Worm (Caenorhabditis elegans): ENCODE measurements around the gene F45E1.4.

F45E1.4 gene

ce11 chrX:8029080-8029479 is 43.3 kb downstream of the F45E1.4 start, which contains the start of gene C34D10.1 (continued):
- TF ChIP-seq fos-1 (tag; optimal IDR thresholded peaks at IDR 0.05) (no peak), nfya-1 (tag; optimal IDR thresholded peaks at IDR 0.05; ENCODE audit: insufficient read depth) (peak; percentile 61), lin-39 (tag; optimal IDR thresholded peaks at IDR 0.05) (peak; percentile 47)

DNA sequence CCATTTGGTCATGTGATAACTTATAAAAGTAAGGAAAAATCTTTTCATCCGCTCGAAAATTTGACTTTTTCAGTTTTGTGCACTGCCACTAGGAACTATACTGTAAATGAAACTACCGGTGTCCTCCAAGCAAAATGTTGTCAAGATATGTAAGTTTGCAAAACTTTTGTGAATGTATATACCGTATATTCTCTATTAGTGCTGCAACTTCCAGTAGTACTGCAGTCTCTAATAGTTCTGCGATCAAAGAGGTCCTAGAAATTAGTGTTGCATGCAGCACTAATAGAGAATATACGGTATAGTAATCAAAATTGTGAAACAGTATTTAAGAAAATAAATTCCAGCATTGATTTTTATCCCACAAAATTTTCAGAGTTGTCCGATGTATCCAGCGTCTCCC is 44.3 kb downstream of the F45E1.4 start:
- TF ChIP-seq nfya-1 (tag; optimal IDR thresholded peaks at IDR 0.05; ENCODE audit: insufficient read depth): no peak

DNA sequence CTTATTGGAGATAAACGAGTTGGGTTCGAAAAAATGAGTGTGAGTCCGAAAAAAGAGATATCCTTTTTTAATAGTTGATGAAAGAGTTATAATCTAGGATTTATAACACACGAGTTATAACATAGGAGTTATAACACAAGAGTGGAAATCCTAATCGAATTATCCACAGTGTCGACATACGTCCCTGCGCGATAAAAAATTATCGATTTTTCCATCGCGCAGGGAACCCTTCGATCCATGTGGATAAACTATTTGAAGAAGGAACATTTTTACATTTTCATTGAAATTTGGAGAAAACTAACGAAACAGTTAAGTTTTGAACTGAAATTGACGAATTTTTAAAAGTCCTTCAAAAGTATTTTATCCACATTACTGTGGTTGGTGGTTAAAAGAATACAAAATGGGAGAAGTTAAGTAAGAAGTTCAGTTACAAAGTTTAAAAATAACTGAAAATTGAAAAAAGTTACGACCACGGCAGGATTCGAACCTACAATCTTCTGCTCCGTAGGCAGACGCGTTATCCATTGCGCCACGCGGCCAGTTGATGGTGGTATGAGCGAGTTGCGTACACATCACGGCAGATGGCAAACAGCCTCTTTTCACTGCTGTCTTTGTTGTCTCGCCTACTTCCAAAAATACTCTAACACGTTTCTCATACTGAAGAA is 50.6 kb downstream of the F45E1.4 start:
- TF ChIP-seq fkh-2 (tag; optimal IDR thresholded peaks at IDR 0.05): peak; percentile 24
- TF ChIP-seq pqm-1 (tag; optimal IDR thresholded peaks at IDR 0.05): peak; percentile 94
- TF ChIP-seq nhr-12 (tag; optimal IDR thresholded peaks at IDR 0.05): peak; percentile 36
- TF ChIP-seq snpc-4 (tag; optimal IDR thresholded peaks at IDR 0.05): peak; percentile 96
- peak; percentile 99 for TF ChIP-seq jun-1 (tag; optimal IDR thresholded peaks at IDR 0.05)
- TF ChIP-seq ztf-11 (tag; optimal IDR thresholded peaks at IDR 0.05): peak; percentile 68
- peak; percentile 99 for TF ChIP-seq tbx-2 (tag; optimal IDR thresholded peaks at IDR 0.05)
- TF ChIP-seq ZK546.5 (tag; optimal IDR thresholded peaks at IDR 0.05): peak; percentile 66
- no peak for TF ChIP-seq nhr-67 (tag; optimal IDR thresholded peaks at IDR 0.05)
- TF ChIP-seq nhr-77 (tag; optimal IDR thresholded peaks at IDR 0.05): peak; percentile 98
- no peak for TF ChIP-seq mml-1 (tag; optimal IDR thresholded peaks at IDR 0.05)
- TF ChIP-seq ceh-28 (tag; optimal IDR thresholded peaks at IDR 0.05): peak; percentile 100
- peak; percentile 96 for TF ChIP-seq lin-39 (tag; optimal IDR thresholded peaks at IDR 0.05)
- TF ChIP-seq mdl-1 (tag; optimal IDR thresholded peaks at IDR 0.05): peak; percentile 84
- peak; percentile 92 for TF ChIP-seq R02D3.7 (tag; optimal IDR thresholded peaks at IDR 0.05)
- TF ChIP-seq elt-3 (tag; optimal IDR thresholded peaks at IDR 0.05): peak; percentile 75 to 97 (median 90)
- peak; percentile 100 for TF ChIP-seq nhr-23 (tag; optimal IDR thresholded peaks at IDR 0.05)
- TF ChIP-seq egl-5 (tag; optimal IDR thresholded peaks at IDR 0.05): peak; percentile 59
- peak; percentile 99 for TF ChIP-seq nhr-25 (tag; optimal IDR thresholded peaks at IDR 0.05)
- peak; percentile 84 for TF ChIP-seq elt-2 (tag; optimal IDR thresholded peaks at IDR 0.05)
- TF ChIP-seq fkh-10 (GFP tag; optimal IDR thresholded peaks at IDR 0.05): peak; percentile 94
- TF ChIP-seq aly-2 (tag; optimal IDR thresholded peaks at IDR 0.05): peak; percentile 92
- peak; percentile 65 for TF ChIP-seq nhr-237 (tag; optimal IDR thresholded peaks at IDR 0.05)
- peak; percentile 96 for TF ChIP-seq nfya-1 (tag; optimal IDR thresholded peaks at IDR 0.05; ENCODE audit: insufficient read depth)
- peak; percentile 91 for TF ChIP-seq egl-27 (tag; optimal IDR thresholded peaks at IDR 0.05)
- TF ChIP-seq unc-39 (tag; optimal IDR thresholded peaks at IDR 0.05): no peak
- peak; percentile 72 for TF ChIP-seq daf-12 (tag; optimal IDR thresholded peaks at IDR 0.05)
- TF ChIP-seq skn-1 (tag; optimal IDR thresholded peaks at IDR 0.05): peak; percentile 98
- TF ChIP-seq ama-1 (optimal IDR thresholded peaks at IDR 0.05): no peak
- TF ChIP-seq unc-62 (GFP tag; optimal IDR thresholded peaks at IDR 0.05): peak; percentile 91
- TF ChIP-seq ceh-16 (tag; optimal IDR thresholded peaks at IDR 0.05): peak; percentile 80
- TF ChIP-seq elt-1 (tag; optimal IDR thresholded peaks at IDR 0.05): peak; percentile 90
- TF ChIP-seq ceh-9 (tag; optimal IDR thresholded peaks at IDR 0.05): no peak
- peak; percentile 99 for TF ChIP-seq nhr-11 (tag; optimal IDR thresholded peaks at IDR 0.05)
- peak; percentile 91 for TF ChIP-seq nhr-76 (tag; optimal IDR thresholded peaks at IDR 0.05)
- peak; percentile 93 for TF ChIP-seq hmg-11 (tag; optimal IDR thresholded peaks at IDR 0.05)
- peak; percentile 94 for TF ChIP-seq nhr-28 (tag; optimal IDR thresholded peaks at IDR 0.05)
- peak; percentile 96 for TF ChIP-seq pha-4 (tag; optimal IDR thresholded peaks at IDR 0.05)
- peak; percentile 98 for TF ChIP-seq ceh-82 (tag; optimal IDR thresholded peaks at IDR 0.05)
- TF ChIP-seq nhr-43 (tag; optimal IDR thresholded peaks at IDR 0.05; ENCODE audit: poor library complexity, severe bottlenecking): peak; percentile 99
- peak; percentile 94 for TF ChIP-seq ztf-4 (tag; optimal IDR thresholded peaks at IDR 0.05)
- TF ChIP-seq lsy-12 (tag; optimal IDR thresholded peaks at IDR 0.05): peak; percentile 97
- peak; percentile 88 for TF ChIP-seq fos-1 (tag; optimal IDR thresholded peaks at IDR 0.05)
- TF ChIP-seq eor-1 (tag; optimal IDR thresholded peaks at IDR 0.05): peak in 1 of 2 experiments; percentile 87
- peak; percentile 24 for TF ChIP-seq lin-15B (tag; optimal IDR thresholded peaks at IDR 0.05)
- TF ChIP-seq zag-1 (tag; optimal IDR thresholded peaks at IDR 0.05): peak; percentile 94
- no peak for TF ChIP-seq sea-2 (GFP tag; optimal IDR thresholded peaks at IDR 0.05)
